Worm (Caenorhabditis elegans) whole organism, L3 larva: ENCODE measurements around the gene M28.10.

Experiments used
- ama-1 ChIP-seq: fragments of 150-350 bp; optimal IDR thresholded peaks from 2 replicates; lab custom pipeline; 2018
- elt-1 ChIP-seq: fragments of 150-350 bp; optimal IDR thresholded peaks from 2 replicates; lab custom pipeline; 2014; ENCODE audit warnings: missing biosample characterization, missing genetic modification characterization
- fos-1 ChIP-seq: fragments of 150-350 bp; optimal IDR thresholded peaks from 2 replicates; lab custom pipeline; 2014; ENCODE audit warnings: missing biosample characterization, missing genetic modification characterization
- jun-1 ChIP-seq: fragments of 150-350 bp; optimal IDR thresholded peaks from 2 replicates; lab custom pipeline; 2014; ENCODE audit warnings: missing biosample characterization, missing genetic modification reagents, missing genetic modification characterization
- mdl-1 ChIP-seq: fragments of 150-350 bp; optimal IDR thresholded peaks from 2 replicates; lab custom pipeline; 2014; ENCODE audit warnings: missing biosample characterization, missing genetic modification characterization
- nfya-1 ChIP-seq: sonication (generic microtip); optimal IDR thresholded peaks from 2 replicates; lab custom pipeline; 2017; ENCODE audit warnings: missing genetic modification characterization, mild to moderate bottlenecking, missing compliant biosample characterization, antibody characterized with exemption, moderate library complexity; ENCODE audit not compliant: insufficient read depth
- nhr-11 ChIP-seq: fragments of 150-350 bp; optimal IDR thresholded peaks from 2 replicates; lab custom pipeline; 2014; ENCODE audit warnings: missing biosample characterization, missing genetic modification characterization
- nhr-77 ChIP-seq: fragments of 150-350 bp; optimal IDR thresholded peaks from 2 replicates; lab custom pipeline; 2014; ENCODE audit warnings: missing biosample characterization, missing genetic modification characterization
- snpc-4 ChIP-seq: fragments of 150-350 bp; optimal IDR thresholded peaks from 2 replicates; lab custom pipeline; 2014; ENCODE audit warnings: missing biosample characterization, missing genetic modification characterization
- unc-62 ChIP-seq: fragments of 150-350 bp; sonication (generic microtip); optimal IDR thresholded peaks from 4 replicates; lab custom pipeline; 2014; ENCODE audit warnings: missing biosample characterization, missing genetic modification reagents, missing genetic modification characterization
- zag-1 ChIP-seq: fragments of 150-350 bp; optimal IDR thresholded peaks from 2 replicates; lab custom pipeline; 2014; ENCODE audit warnings: missing biosample characterization, missing genetic modification characterization
- ztf-11 ChIP-seq: fragments of 150-350 bp; optimal IDR thresholded peaks from 2 replicates; lab custom pipeline; 2014; ENCODE audit warnings: missing biosample characterization, missing genetic modification characterization
- ztf-4 ChIP-seq: fragments of 150-350 bp; optimal IDR thresholded peaks from 2 replicates; lab custom pipeline; 2014; ENCODE audit warnings: missing biosample characterization, missing genetic modification characterization

DNA sequence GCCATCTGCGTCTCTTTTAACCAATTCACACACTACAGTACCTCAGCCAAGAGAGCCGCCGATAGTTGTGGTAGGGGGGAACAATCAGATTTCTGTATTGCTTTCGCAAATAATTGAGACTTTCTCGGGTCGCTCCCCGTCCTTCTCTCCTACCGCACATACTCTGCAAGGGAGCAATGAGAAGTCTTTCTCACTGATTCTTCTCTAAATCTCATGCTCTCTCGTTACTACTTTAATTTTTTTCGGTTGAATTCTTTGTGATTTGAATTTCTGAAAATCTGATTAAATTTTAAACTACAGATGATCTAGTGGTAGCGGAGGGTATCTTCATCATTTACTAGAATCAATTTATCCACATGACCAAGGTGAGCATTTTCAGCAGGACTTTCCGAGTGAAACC is 28.0 kb downstream of the M28.10 start, which contains the start of gene ptb-1:
- TF ChIP-seq ztf-4 (tag; lab: Kevin White, UChicago) (no peak), nfya-1 (tag; lab: Kevin White, UChicago) (no peak), ama-1 (lab: Kevin White, UChicago) (no peak), snpc-4 (no peak), nhr-77 (tag; lab: Kevin White, UChicago) (no peak), fos-1 (tag; lab: Kevin White, UChicago) (no peak), unc-62 (GFP tag; lab: Kevin White, UChicago) (no peak), mdl-1 (tag; lab: Kevin White, UChicago) (no peak), elt-1 (tag; lab: Kevin White, UChicago) (no peak), nhr-11 (tag; lab: Kevin White, UChicago) (no peak), ztf-11 (tag; lab: Kevin White, UChicago) (no peak), jun-1 (tag; lab: Kevin White, UChicago) (no peak), zag-1 (tag; lab: Kevin White, UChicago) (no peak)
